Fruit fly (Drosophila melanogaster) whole organism, prepupa: ENCODE data around the gene CG45218.
A peak's percentile ranks its signal among the peaks of the same experiment; 100 is the strongest.

Source experiments
- Blimp-1 ChIP-seq: fragments of 200-800 bp; sonication (Bioruptor generic); optimal IDR thresholded peaks from 3 replicates; lab custom pipeline; 2017; ENCODE audit warnings: missing biosample characterization, missing genetic modification characterization, mild to moderate bottlenecking, moderate library complexity, missing genetic modification reagents
- CG10631 ChIP-seq: fragments of 200-800 bp; sonication (Bioruptor generic); optimal IDR thresholded peaks from 2 replicates; lab custom pipeline; 2016; ENCODE audit warnings: missing biosample characterization, missing genetic modification characterization
- CG16779 ChIP-seq: fragments of 200-800 bp; sonication (Bioruptor generic); optimal IDR thresholded peaks from 3 replicates; lab custom pipeline; 2017; ENCODE audit warnings: missing biosample characterization, mild to moderate bottlenecking, missing genetic modification characterization
- CG6163 ChIP-seq: fragments of 200-800 bp; sonication (Bioruptor generic); IDR thresholded peaks from 3 replicates; pipeline ENCODE4 v1.3.6; 2022; ENCODE audit warnings: missing biosample characterization, missing genetic modification characterization
- Hr39 ChIP-seq: fragments of 200-800 bp; sonication (Bioruptor generic); optimal IDR thresholded peaks from 2 replicates; lab custom pipeline; 2016; ENCODE audit warnings: missing biosample characterization, missing genetic modification characterization
- Met ChIP-seq: fragments of 200-800 bp; sonication (Bioruptor generic); optimal IDR thresholded peaks from 3 replicates; lab custom pipeline; 2016; ENCODE audit warnings: missing biosample characterization, missing genetic modification characterization
- Smox ChIP-seq: fragments of 200-800 bp; sonication (Bioruptor generic); optimal IDR thresholded peaks from 3 replicates; lab custom pipeline; 2016; ENCODE audit warnings: missing biosample characterization, missing genetic modification characterization
- Sox15 ChIP-seq: fragments of 200-800 bp; sonication (Bioruptor generic); optimal IDR thresholded peaks from 3 replicates; lab custom pipeline; 2016; ENCODE audit warnings: missing biosample characterization, missing genetic modification characterization
- dac ChIP-seq: fragments of 200-800 bp; sonication (Bioruptor generic); optimal IDR thresholded peaks from 2 replicates; lab custom pipeline; 2017; ENCODE audit warnings: missing biosample characterization, mild to moderate bottlenecking, missing genetic modification characterization
- dsx ChIP-seq: fragments of 200-800 bp; optimal IDR thresholded peaks from 3 replicates; lab custom pipeline; 2019; ENCODE audit warnings: missing biosample characterization, mild to moderate bottlenecking, missing genetic modification characterization, moderate library complexity; ENCODE audit not compliant: poor library complexity, severe bottlenecking
- fd85E ChIP-seq: fragments of 200-800 bp; sonication (Bioruptor generic); optimal IDR thresholded peaks from 3 replicates; lab custom pipeline; 2016; ENCODE audit warnings: missing biosample characterization, missing genetic modification characterization
- ss ChIP-seq, 2 experiments: fragments of 200-800 bp; sonication (Bioruptor generic); optimal IDR thresholded peaks; 2 replicates in 1 of 2; 3 replicates in 1 of 2; lab custom pipeline; 2017 to 2018; ENCODE audit warnings: mild to moderate bottlenecking in 2 of 2, missing biosample characterization in 2 of 2, missing genetic modification characterization in 2 of 2, moderate library complexity in 1 of 2

- no peak for TF ChIP-seq dac (GFP tag; lab: Kevin White, UChicago)
- no peak for TF ChIP-seq CG16779 (tag; lab: Kevin White, UChicago)
- peak; percentile 17 for TF ChIP-seq Blimp-1 (GFP tag; lab: Kevin White, UChicago)
- TF ChIP-seq Sox15 (GFP tag; lab: Kevin White, UChicago) = no peak
- no peak for TF ChIP-seq Hr39
- TF ChIP-seq CG6163 (GFP tag; lab: Robert Waterston, UW) = no peak
- TF ChIP-seq Met (GFP tag; lab: Kevin White, UChicago) = no peak
- TF ChIP-seq CG10631 = no peak
- TF ChIP-seq Smox (GFP tag; lab: Kevin White, UChicago) = no peak
- no peak for TF ChIP-seq ss (GFP tag; optimal IDR thresholded peaks at IDR 0.05; lab: Kevin White, UChicago)
- no peak for TF ChIP-seq dsx (GFP tag; lab: Kevin White, UChicago)
- TF ChIP-seq fd85E (GFP tag; lab: Kevin White, UChicago) = no peak
Measured at dm6 chr3R:15293878-15294350, 3.3 kb upstream of the CG45218 start.
